Worm (Caenorhabditis elegans) whole organism, early embryonic: ENCODE measurements around the gene clec-148.

Experiments
- B0310.2 ChIP-seq: sonication (generic microtip); optimal IDR thresholded peaks from 2 replicates; lab custom pipeline; 2016; ENCODE audit warnings: mild to moderate bottlenecking, missing genetic modification characterization, missing compliant biosample characterization
- F13C5.2 ChIP-seq: sonication (generic microtip); optimal IDR thresholded peaks from 2 replicates; lab custom pipeline; 2017; ENCODE audit warnings: mild to moderate bottlenecking, missing genetic modification characterization, inconsistent platforms, missing compliant biosample characterization
- aly-1 ChIP-seq: sonication (generic microtip); optimal IDR thresholded peaks from 2 replicates; lab custom pipeline; 2016; ENCODE audit warnings: missing genetic modification characterization, missing compliant biosample characterization
- ama-1 ChIP-seq: fragments of 150-350 bp; optimal IDR thresholded peaks from 2 replicates; lab custom pipeline; 2014
- ceh-13 ChIP-seq: fragments of 200-800 bp; sonication (Bioruptor generic); optimal IDR thresholded peaks from 2 replicates; lab custom pipeline; 2018; ENCODE audit warnings: mild to moderate bottlenecking, missing genetic modification characterization, missing compliant biosample characterization
- ceh-36 ChIP-seq: sonication (generic microtip); optimal IDR thresholded peaks from 2 replicates; lab custom pipeline; 2016; ENCODE audit warnings: missing genetic modification characterization, inconsistent platforms, missing compliant biosample characterization
- ets-7 ChIP-seq: sonication (generic microtip); optimal IDR thresholded peaks from 2 replicates; lab custom pipeline; 2016; ENCODE audit warnings: missing genotype, missing genetic modification characterization, missing compliant biosample characterization
- flt-1 ChIP-seq: fragments of 200-800 bp; sonication (Bioruptor generic); IDR thresholded peaks from 2 replicates; pipeline ENCODE4 v1.3.6; 2022; ENCODE audit warnings: missing genetic modification characterization, missing compliant biosample characterization
- hmbx-1 ChIP-seq: sonication (generic microtip); optimal IDR thresholded peaks from 2 replicates; lab custom pipeline; 2016; ENCODE audit warnings: mild to moderate bottlenecking, missing genetic modification characterization, missing compliant biosample characterization
- hmg-4 ChIP-seq: fragments of 200-800 bp; sonication (Bioruptor generic); optimal IDR thresholded peaks from 2 replicates; lab custom pipeline; 2018; ENCODE audit warnings: mild to moderate bottlenecking, missing genetic modification characterization, missing compliant biosample characterization
- hnd-1 ChIP-seq: sonication (generic microtip); optimal IDR thresholded peaks from 2 replicates; lab custom pipeline; 2016; ENCODE audit warnings: missing genetic modification characterization, missing compliant biosample characterization
- pes-1 ChIP-seq: fragments of 200-800 bp; sonication (Bioruptor generic); IDR thresholded peaks from 2 replicates; pipeline ENCODE4 v1.3.6; 2022; ENCODE audit warnings: missing genetic modification reagents, missing genetic modification characterization, missing compliant biosample characterization
- scrt-1 ChIP-seq: fragments of 200-800 bp; sonication (Bioruptor generic); IDR thresholded peaks from 2 replicates; pipeline ENCODE4 v1.3.6; 2022; ENCODE audit warnings: missing genetic modification characterization, missing compliant biosample characterization
- sea-1 ChIP-seq: fragments of 200-800 bp; sonication (Bioruptor generic); conservative IDR thresholded peaks from 2 replicates; pipeline ENCODE4 v1.3.6; 2022; ENCODE audit warnings: missing genetic modification characterization, missing compliant biosample characterization
- tbx-11 ChIP-seq: fragments of 200-800 bp; sonication (Bioruptor generic); IDR thresholded peaks from 2 replicates; pipeline ENCODE4 v1.3.6; 2022; ENCODE audit warnings: missing genetic modification characterization, missing compliant biosample characterization
- tbx-37 ChIP-seq: fragments of 200-800 bp; sonication (Bioruptor generic); conservative IDR thresholded peaks from 2 replicates; pipeline ENCODE4 v1.3.6; 2022; ENCODE audit warnings: missing genetic modification reagents, missing genetic modification characterization, missing compliant biosample characterization
- tra-4 ChIP-seq: sonication (generic microtip); optimal IDR thresholded peaks from 2 replicates; lab custom pipeline; 2017; ENCODE audit warnings: missing genetic modification characterization, missing compliant biosample characterization

Gene clec-148

DNA sequence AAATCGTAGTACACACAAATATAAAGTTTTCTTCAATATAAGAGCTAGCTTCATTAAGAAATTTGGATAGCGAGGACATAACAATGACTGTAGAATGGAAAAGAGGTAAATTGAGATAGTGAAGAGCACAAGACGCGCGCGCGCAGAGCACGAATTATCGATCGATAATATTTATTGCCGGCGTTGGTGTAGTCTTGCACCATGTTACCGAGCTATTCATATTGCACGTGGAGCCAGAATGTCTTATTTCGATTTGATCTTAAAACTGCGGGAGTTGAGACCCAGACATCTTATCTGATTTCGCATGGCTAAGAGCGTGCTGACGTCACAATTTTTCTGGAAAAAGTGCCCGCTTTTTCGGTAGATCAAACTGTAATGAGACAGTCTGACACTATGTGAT is 6.2 kb downstream of the clec-148 start, which contains the start of gene F40G9.18:
Gene F40G9.18 (minus strand): TSS at position 101 of the 400 bp plus-strand sequence.
- TF ChIP-seq ama-1 (no peak), tbx-11 (GFP tag; lab: Robert Waterston, UW) (no peak), aly-1 (tag; lab: Kevin White, UChicago) (no peak), F13C5.2 (tag; lab: Kevin White, UChicago) (no peak), ets-7 (tag; lab: Kevin White, UChicago) (no peak), B0310.2 (tag; lab: Kevin White, UChicago) (no peak), tbx-37 (no peak), scrt-1 (no peak), hmg-4 (no peak), hmbx-1 (tag; lab: Kevin White, UChicago) (no peak), sea-1 (GFP tag; lab: Robert Waterston, UW) (no peak), ceh-36 (tag; lab: Kevin White, UChicago) (no peak), pes-1 (no peak)

DNA sequence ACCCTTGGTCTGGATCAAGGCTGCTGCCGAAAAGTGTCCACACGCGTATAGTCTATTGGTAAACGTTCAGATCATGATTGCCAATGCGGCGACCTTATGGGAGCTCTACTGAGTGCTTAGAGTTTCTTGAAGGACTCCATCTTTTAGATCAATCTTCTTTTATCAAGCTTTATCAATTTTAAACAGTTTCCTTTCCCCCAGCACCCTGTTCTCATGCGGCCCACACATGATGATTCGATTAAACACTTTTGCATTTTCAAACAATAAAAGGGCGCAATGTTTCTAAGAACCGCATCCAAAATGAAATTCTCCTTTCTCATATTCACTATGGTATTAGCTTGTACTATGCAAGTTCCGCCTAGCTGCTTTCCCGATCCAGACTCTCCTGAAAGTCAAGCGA is 10.2 kb downstream of the clec-148 start, which contains the start of gene F40G9.7:
Gene F40G9.7 (plus strand): TSS at position 301 of the 400 bp plus-strand sequence.
- TF ChIP-seq aly-1 (tag; lab: Kevin White, UChicago), result no peak
- TF ChIP-seq tbx-11 (GFP tag; lab: Robert Waterston, UW), result no peak
- no peak for TF ChIP-seq hnd-1 (tag; lab: Kevin White, UChicago)
- no peak for TF ChIP-seq ama-1
- no peak for TF ChIP-seq sea-1 (GFP tag; lab: Robert Waterston, UW)
- no peak for TF ChIP-seq pes-1
- TF ChIP-seq ceh-13 (GFP tag; lab: Kevin White, UChicago), result no peak
- TF ChIP-seq F13C5.2 (tag; lab: Kevin White, UChicago), result no peak
- TF ChIP-seq tbx-37, result no peak
- TF ChIP-seq tra-4, result no peak
- no peak for TF ChIP-seq hmg-4
- TF ChIP-seq ets-7 (tag; lab: Kevin White, UChicago), result no peak
- no peak for TF ChIP-seq scrt-1
- TF ChIP-seq flt-1 (GFP tag; lab: Robert Waterston, UW), result no peak

DNA sequence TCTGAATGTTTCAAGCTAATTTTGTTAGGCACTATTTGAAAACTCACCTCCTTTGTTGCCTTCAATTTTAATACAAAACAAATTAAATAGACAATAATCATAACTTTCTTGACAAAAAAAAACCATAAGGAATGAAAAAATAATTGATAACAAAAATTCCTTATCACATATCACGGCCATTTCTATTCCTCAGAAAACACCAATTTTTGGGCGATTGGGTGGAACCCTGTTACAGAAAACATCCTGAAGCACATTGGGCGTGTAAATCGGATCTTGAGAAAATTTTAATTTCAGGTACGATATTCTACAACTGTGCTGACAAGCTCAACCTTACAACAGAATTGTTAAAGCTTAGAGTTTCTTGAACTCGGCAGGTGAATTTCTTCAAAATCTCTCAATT is 10.9 kb downstream of the clec-148 start, which contains the start of gene F40G9.8:
Gene F40G9.8 (minus strand): TSS at position 101 of the 400 bp plus-strand sequence.
- TF ChIP-seq F13C5.2 (tag; lab: Kevin White, UChicago) (no peak), sea-1 (GFP tag; lab: Robert Waterston, UW) (no peak), B0310.2 (tag; lab: Kevin White, UChicago) (no peak), hmbx-1 (tag; lab: Kevin White, UChicago) (no peak), tra-4 (no peak), hnd-1 (tag; lab: Kevin White, UChicago) (no peak), ceh-36 (tag; lab: Kevin White, UChicago) (no peak), ama-1 (no peak), tbx-11 (GFP tag; lab: Robert Waterston, UW) (no peak), tbx-37 (no peak)

DNA sequence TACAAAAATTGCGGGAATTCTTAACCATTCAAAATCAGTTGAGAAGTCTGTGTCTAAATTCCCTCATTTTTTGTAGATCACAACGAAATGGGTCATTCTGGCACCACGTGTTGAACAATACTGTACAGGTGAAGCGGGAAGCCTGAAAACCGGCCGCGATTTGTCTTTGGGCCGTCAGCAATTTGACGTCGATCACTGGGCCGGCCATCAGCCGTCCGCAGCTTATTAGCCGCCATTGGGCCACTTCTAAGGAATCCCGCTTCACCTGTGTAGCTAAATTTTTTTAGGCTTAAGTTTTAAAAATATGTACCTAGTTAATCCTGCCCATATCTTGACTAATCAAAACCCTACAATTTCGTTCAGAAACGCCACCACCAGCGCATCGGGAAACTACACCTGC is 16.0 kb downstream of the clec-148 start:
- TF ChIP-seq ceh-13 (GFP tag; lab: Kevin White, UChicago) (no peak), flt-1 (GFP tag; lab: Robert Waterston, UW) (no peak), F13C5.2 (tag; lab: Kevin White, UChicago) (no peak), tbx-37 (no peak), ets-7 (tag; lab: Kevin White, UChicago) (no peak), B0310.2 (tag; lab: Kevin White, UChicago) (no peak)

DNA sequence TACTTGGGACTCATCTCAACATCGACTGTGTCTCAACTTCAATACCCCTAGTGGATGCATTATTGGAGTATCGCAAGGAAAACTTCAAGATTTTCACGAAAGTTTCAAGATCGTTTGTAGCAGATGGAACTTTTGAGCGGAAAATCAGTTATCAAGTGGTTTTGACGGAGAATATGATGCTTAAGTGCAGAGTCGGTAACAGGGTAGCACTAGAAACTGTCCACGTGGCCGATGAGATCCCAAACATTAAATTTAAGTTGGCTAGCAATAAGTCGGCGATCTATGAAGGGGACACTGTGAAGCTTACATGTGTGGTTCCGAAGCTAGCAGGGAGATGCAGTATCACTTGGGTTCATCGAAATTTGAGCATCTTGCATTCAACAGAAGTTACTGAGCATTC is 16.5 kb downstream of the clec-148 start:
- TF ChIP-seq ama-1 (no peak), ceh-13 (GFP tag; lab: Kevin White, UChicago) (no peak), hnd-1 (tag; lab: Kevin White, UChicago) (no peak), sea-1 (GFP tag; lab: Robert Waterston, UW) (no peak), ets-7 (tag; lab: Kevin White, UChicago) (no peak), pes-1 (no peak), B0310.2 (tag; lab: Kevin White, UChicago) (no peak), tbx-11 (GFP tag; lab: Robert Waterston, UW) (no peak), hmg-4 (no peak)

DNA sequence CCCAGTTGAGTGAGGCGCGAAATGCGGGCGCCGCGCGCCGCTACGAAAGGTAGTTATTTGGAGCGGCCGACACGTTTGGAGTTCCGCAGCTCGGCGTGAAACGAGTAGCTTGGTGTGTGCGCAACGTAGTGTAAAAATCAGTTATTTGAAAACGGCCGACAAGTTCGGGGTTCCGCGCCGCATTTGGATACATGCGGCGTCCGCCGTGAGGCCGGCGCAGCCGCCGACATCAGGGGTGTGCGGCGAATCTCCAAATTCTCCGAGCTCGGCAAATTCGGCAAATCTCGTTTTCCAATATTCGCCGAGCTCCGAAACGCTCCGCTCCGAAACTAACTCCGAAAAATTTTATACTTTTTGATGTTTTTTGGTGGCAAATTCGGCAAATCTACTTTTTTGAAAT is 17.7 kb downstream of the clec-148 start:
- TF ChIP-seq aly-1 (tag; lab: Kevin White, UChicago) (no peak), hmbx-1 (tag; lab: Kevin White, UChicago) (no peak), tbx-37 (no peak), scrt-1 (no peak), ceh-36 (tag; lab: Kevin White, UChicago) (no peak), tbx-11 (GFP tag; lab: Robert Waterston, UW) (no peak), ama-1 (no peak), hnd-1 (tag; lab: Kevin White, UChicago) (no peak), sea-1 (GFP tag; lab: Robert Waterston, UW) (no peak)

DNA sequence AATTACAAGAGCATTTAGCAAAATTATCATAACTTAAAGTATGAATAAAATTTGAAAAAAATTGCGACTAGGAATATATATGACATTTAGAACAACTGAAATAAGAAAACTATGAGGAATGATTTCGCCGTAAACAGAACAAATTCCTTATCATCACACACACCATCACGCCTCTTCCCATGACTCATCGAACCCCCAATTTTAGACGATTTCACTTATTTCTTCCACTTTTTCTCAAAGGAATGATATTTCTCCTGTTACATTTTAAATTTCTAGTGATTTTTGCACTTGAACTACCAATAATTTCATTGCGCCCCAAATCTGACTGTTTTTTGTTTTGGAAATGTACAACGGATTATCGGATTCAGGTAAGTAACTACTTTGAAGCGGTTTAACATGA is 19.0 kb downstream of the clec-148 start, which contains the start of the genes zig-13 and ver-1:
Gene zig-13 (minus strand): TSS at position 101 of the 400 bp plus-strand sequence.
Gene ver-1 (plus strand): TSS at position 180 of the 400 bp plus-strand sequence.
- TF ChIP-seq tra-4, result no peak
- no peak for TF ChIP-seq ets-7 (tag; lab: Kevin White, UChicago)
- TF ChIP-seq sea-1 (GFP tag; lab: Robert Waterston, UW), result no peak
- no peak for TF ChIP-seq flt-1 (GFP tag; lab: Robert Waterston, UW)
- no peak for TF ChIP-seq F13C5.2 (tag; lab: Kevin White, UChicago)
- TF ChIP-seq ceh-13 (GFP tag; lab: Kevin White, UChicago), result no peak
- TF ChIP-seq aly-1 (tag; lab: Kevin White, UChicago), result no peak
- TF ChIP-seq scrt-1, result no peak
- no peak for TF ChIP-seq hmg-4
- TF ChIP-seq B0310.2 (tag; lab: Kevin White, UChicago), result no peak
- TF ChIP-seq hmbx-1 (tag; lab: Kevin White, UChicago), result no peak
- TF ChIP-seq ceh-36 (tag; lab: Kevin White, UChicago), result no peak
- no peak for TF ChIP-seq tbx-11 (GFP tag; lab: Robert Waterston, UW)
- TF ChIP-seq pes-1, result no peak
- no peak for TF ChIP-seq tbx-37
- no peak for TF ChIP-seq ama-1
- TF ChIP-seq hnd-1 (tag; lab: Kevin White, UChicago), result no peak
